Worm (Caenorhabditis elegans) whole organism, L4 larva: ENCODE results near the gene his-70.

Source experiments
- F10B5.3 ChIP-seq: sonication (generic microtip); optimal IDR thresholded peaks from 2 replicates; lab custom pipeline; 2016; ENCODE audit warnings: mild to moderate bottlenecking, missing genetic modification characterization, missing compliant biosample characterization
- F26F4.8 ChIP-seq: fragments of 200-800 bp; sonication (Bioruptor generic); conservative IDR thresholded peaks from 2 replicates; pipeline ENCODE4 v1.3.6; 2022; ENCODE audit warnings: missing genetic modification characterization, missing compliant biosample characterization
- F37D6.2 ChIP-seq: sonication (generic microtip); optimal IDR thresholded peaks from 2 replicates; lab custom pipeline; 2016; ENCODE audit warnings: mild to moderate bottlenecking, missing genetic modification characterization, missing compliant biosample characterization
- F44E2.7 ChIP-seq: fragments of 200-800 bp; sonication (Bioruptor generic); IDR thresholded peaks from 2 replicates; pipeline ENCODE4 v2.1.2; 2022; ENCODE audit warnings: missing genetic modification characterization, missing compliant biosample characterization
- R02D3.7 ChIP-seq: fragments of 150-350 bp; sonication (generic microtip); optimal IDR thresholded peaks from 3 replicates; lab custom pipeline; 2014; ENCODE audit warnings: missing biosample characterization, missing genetic modification characterization
- Y105C5A.15 ChIP-seq: fragments of 200-800 bp; sonication (Bioruptor generic); IDR thresholded peaks from 2 replicates; pipeline ENCODE4 v1.3.6; 2022; ENCODE audit warnings: missing genetic modification characterization, missing compliant biosample characterization
- Y5F2A.4 ChIP-seq: fragments of 200-800 bp; sonication (Bioruptor generic); optimal IDR thresholded peaks from 2 replicates; lab custom pipeline; 2018; ENCODE audit warnings: mild to moderate bottlenecking, missing genetic modification characterization, missing compliant biosample characterization
- aha-1 ChIP-seq: fragments of 150-350 bp; peaks from one replicate; lab custom pipeline; 2014; ENCODE audit warnings: missing biosample characterization, missing genetic modification characterization
- aly-2 ChIP-seq: sonication (generic microtip); optimal IDR thresholded peaks from 2 replicates; lab custom pipeline; 2018; ENCODE audit warnings: missing biosample characterization, missing genetic modification characterization
- ama-1 ChIP-seq: fragments of 150-350 bp; optimal IDR thresholded peaks from 2 replicates; lab custom pipeline; 2014; ENCODE audit warnings: inconsistent platforms, mixed read lengths
- ceh-44 ChIP-seq: fragments of 200-800 bp; sonication (Bioruptor generic); IDR thresholded peaks from 2 replicates; pipeline ENCODE4 v1.3.6; 2022; ENCODE audit warnings: missing genetic modification reagents, missing genetic modification characterization, missing compliant biosample characterization
- ceh-82 ChIP-seq: sonication (generic microtip); optimal IDR thresholded peaks from 2 replicates; lab custom pipeline; 2017; ENCODE audit warnings: missing biosample characterization, missing genetic modification characterization
- ces-1 ChIP-seq: fragments of 150-350 bp; sonication (generic microtip); optimal IDR thresholded peaks from 4 replicates; lab custom pipeline; 2014; ENCODE audit warnings: missing biosample characterization, missing genetic modification reagents, missing genetic modification characterization
- cey-2 ChIP-seq: sonication (generic microtip); optimal IDR thresholded peaks from 3 replicates; lab custom pipeline; 2017; ENCODE audit warnings: missing genetic modification characterization, mild to moderate bottlenecking, missing compliant biosample characterization, antibody characterized with exemption, borderline replicate concordance; ENCODE audit not compliant: insufficient read depth
- daf-19 ChIP-seq: fragments of 200-800 bp; sonication (Bioruptor generic); conservative IDR thresholded peaks from 2 replicates; pipeline ENCODE4 v1.3.6; 2022; ENCODE audit warnings: missing genetic modification characterization, missing compliant biosample characterization
- dmd-8 ChIP-seq: fragments of 200-800 bp; sonication (Bioruptor generic); IDR thresholded peaks from 2 replicates; pipeline ENCODE4 v1.3.6; 2022; ENCODE audit warnings: missing genetic modification characterization, missing compliant biosample characterization
- dmd-9 ChIP-seq: fragments of 200-800 bp; sonication (Bioruptor generic); IDR thresholded peaks from 2 replicates; pipeline ENCODE4 v1.3.6; 2022; ENCODE audit warnings: missing genetic modification reagents, missing genetic modification characterization, missing compliant biosample characterization
- dve-1 ChIP-seq: sonication (generic microtip); optimal IDR thresholded peaks from 2 replicates; lab custom pipeline; 2017; ENCODE audit warnings: antibody characterized with exemption, mild to moderate bottlenecking, missing genetic modification characterization, missing compliant biosample characterization; ENCODE audit not compliant: insufficient read depth
- egl-27 ChIP-seq: sonication (generic microtip); optimal IDR thresholded peaks from 3 replicates; lab custom pipeline; 2017; ENCODE audit warnings: missing biosample characterization, missing genetic modification reagents, missing genetic modification characterization
- egl-43 ChIP-seq: fragments of 200-800 bp; sonication (Bioruptor generic); IDR thresholded peaks from 2 replicates; pipeline ENCODE4 v1.3.6; 2022; ENCODE audit warnings: missing genetic modification reagents, missing genetic modification characterization, missing compliant biosample characterization
- gei-8 ChIP-seq: fragments of 200-800 bp; sonication (Bioruptor generic); optimal IDR thresholded peaks from 2 replicates; lab custom pipeline; 2018; ENCODE audit warnings: mild to moderate bottlenecking, missing genetic modification characterization, missing compliant biosample characterization
- jun-1 ChIP-seq: fragments of 150-350 bp; optimal IDR thresholded peaks from 2 replicates; lab custom pipeline; 2014; ENCODE audit warnings: missing biosample characterization, missing genetic modification reagents, missing genetic modification characterization
- lim-7 ChIP-seq: fragments of 200-800 bp; sonication (Bioruptor generic); IDR thresholded peaks from 2 replicates; pipeline ENCODE4 v1.3.6; 2022; ENCODE audit warnings: missing genetic modification characterization, missing compliant biosample characterization
- lin-29 ChIP-seq: fragments of 200-800 bp; sonication (Bioruptor generic); IDR thresholded peaks from 2 replicates; pipeline ENCODE4 v1.3.6; 2022; ENCODE audit warnings: missing genetic modification reagents, missing genetic modification characterization, missing compliant biosample characterization
- lin-38 ChIP-seq: fragments of 200-800 bp; sonication (Bioruptor generic); IDR thresholded peaks from 2 replicates; pipeline ENCODE4 v1.3.6; 2022; ENCODE audit warnings: missing genetic modification reagents, missing genetic modification characterization, missing compliant biosample characterization
- madf-9 ChIP-seq: fragments of 200-800 bp; sonication (Bioruptor generic); conservative IDR thresholded peaks from 2 replicates; pipeline ENCODE4 v1.3.6; 2022; ENCODE audit warnings: missing genetic modification reagents, missing genetic modification characterization, missing compliant biosample characterization
- mes-2 ChIP-seq: sonication (generic microtip); optimal IDR thresholded peaks from 2 replicates; lab custom pipeline; 2016; ENCODE audit warnings: missing genotype, mild to moderate bottlenecking, missing genetic modification characterization, missing compliant biosample characterization; ENCODE audit not compliant: poor library complexity, severe bottlenecking
- mxl-2 ChIP-seq: fragments of 200-800 bp; sonication (Bioruptor generic); conservative IDR thresholded peaks from 2 replicates; pipeline ENCODE4 v1.3.6; 2022; ENCODE audit warnings: missing genetic modification reagents, missing genetic modification characterization, missing compliant biosample characterization
- nhr-11 ChIP-seq: fragments of 150-350 bp; optimal IDR thresholded peaks from 2 replicates; lab custom pipeline; 2014; ENCODE audit warnings: missing biosample characterization, missing genetic modification characterization
- nhr-25 ChIP-seq: sonication (generic microtip); optimal IDR thresholded peaks from 2 replicates; lab custom pipeline; 2017; ENCODE audit warnings: missing genetic modification characterization, mild to moderate bottlenecking, missing compliant biosample characterization, antibody characterized with exemption, moderate library complexity, borderline replicate concordance; ENCODE audit not compliant: insufficient read depth
- nhr-41 ChIP-seq: fragments of 200-800 bp; sonication (Bioruptor generic); IDR thresholded peaks from 2 replicates; pipeline ENCODE4 v1.3.6; 2022; ENCODE audit warnings: missing genetic modification reagents, missing genetic modification characterization, missing compliant biosample characterization
- nhr-48 ChIP-seq: sonication (generic microtip); optimal IDR thresholded peaks from 2 replicates; lab custom pipeline; 2016; ENCODE audit warnings: mild to moderate bottlenecking, missing genetic modification characterization, missing compliant biosample characterization
- nhr-6 ChIP-seq: fragments of 150-350 bp; optimal IDR thresholded peaks from 2 replicates; lab custom pipeline; 2014; ENCODE audit warnings: missing biosample characterization, missing genetic modification characterization
- pqm-1 ChIP-seq: sonication (generic microtip); optimal IDR thresholded peaks from 2 replicates; lab custom pipeline; 2017; ENCODE audit warnings: missing biosample characterization, missing genetic modification characterization
- rbr-2 ChIP-seq: sonication (generic microtip); optimal IDR thresholded peaks from 2 replicates; lab custom pipeline; 2016; ENCODE audit warnings: missing genotype, missing genetic modification characterization, missing compliant biosample characterization
- saeg-2 ChIP-seq: fragments of 200-800 bp; sonication (Bioruptor generic); IDR thresholded peaks from 2 replicates; pipeline ENCODE4 v1.3.6; 2022; ENCODE audit warnings: missing genetic modification reagents, missing genetic modification characterization, missing compliant biosample characterization
- sdz-12 ChIP-seq: fragments of 200-800 bp; sonication (Bioruptor generic); optimal IDR thresholded peaks from 2 replicates; lab custom pipeline; 2018; ENCODE audit warnings: mild to moderate bottlenecking, missing genetic modification characterization, missing compliant biosample characterization
- tag-97 ChIP-seq: fragments of 200-800 bp; sonication (Bioruptor generic); IDR thresholded peaks from 2 replicates; pipeline ENCODE4 v1.3.6; 2022; ENCODE audit warnings: missing genetic modification characterization, missing compliant biosample characterization
- tra-1 ChIP-seq: fragments of 200-800 bp; sonication (Bioruptor generic); IDR thresholded peaks from 2 replicates; pipeline ENCODE4 v1.3.6; 2022; ENCODE audit warnings: missing genetic modification reagents, missing genetic modification characterization, missing compliant biosample characterization
- unc-39 ChIP-seq: sonication (generic microtip); optimal IDR thresholded peaks from 2 replicates; lab custom pipeline; 2017; ENCODE audit warnings: missing biosample characterization, missing genetic modification characterization
- vab-7 ChIP-seq: fragments of 200-800 bp; sonication (Bioruptor generic); IDR thresholded peaks from 2 replicates; pipeline ENCODE4 v1.3.6; 2022; ENCODE audit warnings: missing genetic modification reagents, missing genetic modification characterization, missing compliant biosample characterization
- zag-1 ChIP-seq: fragments of 150-350 bp; optimal IDR thresholded peaks from 2 replicates; lab custom pipeline; 2014; ENCODE audit warnings: missing biosample characterization, missing genetic modification characterization
- zfp-2 ChIP-seq: sonication (generic microtip); optimal IDR thresholded peaks from 2 replicates; lab custom pipeline; 2016; ENCODE audit warnings: mild to moderate bottlenecking, missing genetic modification characterization, missing compliant biosample characterization
- zfp-3 ChIP-seq: fragments of 200-800 bp; sonication (Bioruptor generic); conservative IDR thresholded peaks from 2 replicates; pipeline ENCODE4 v1.3.6; 2022; ENCODE audit warnings: missing genetic modification reagents, missing genetic modification characterization, missing compliant biosample characterization
- zip-11 ChIP-seq: fragments of 200-800 bp; sonication (Bioruptor generic); IDR thresholded peaks from 2 replicates; pipeline ENCODE4 v1.3.6; 2022; ENCODE audit warnings: missing genetic modification characterization, missing compliant biosample characterization
- zip-2 ChIP-seq: fragments of 150-350 bp; optimal IDR thresholded peaks from 2 replicates; lab custom pipeline; 2014; ENCODE audit warnings: missing biosample characterization, missing genetic modification characterization
- ztf-7 ChIP-seq: fragments of 150-350 bp; optimal IDR thresholded peaks from 2 replicates; lab custom pipeline; 2014; ENCODE audit warnings: missing biosample characterization, missing genetic modification characterization

The his-70 gene

ce11 chrIII:4018095-4018498 is 41.8 kb downstream of the his-70 start (continued):
- no peak for TF ChIP-seq daf-19 (GFP tag; lab: Robert Waterston, UW)
- no peak for TF ChIP-seq lim-7 (GFP tag; lab: Robert Waterston, UW)
- no peak for TF ChIP-seq cey-2 (tag; lab: Kevin White, UChicago)
- TF ChIP-seq ceh-44 (GFP tag; lab: Robert Waterston, UW) = no peak
- TF ChIP-seq ztf-7 (tag; lab: Kevin White, UChicago) = no peak
- TF ChIP-seq jun-1 (tag; lab: Kevin White, UChicago) = no peak
- no peak for TF ChIP-seq F10B5.3 (tag; lab: Kevin White, UChicago)
- TF ChIP-seq mxl-2 (GFP tag; lab: Robert Waterston, UW) = no peak
- no peak for TF ChIP-seq lin-29 (GFP tag; lab: Robert Waterston, UW)
- TF ChIP-seq madf-9 (GFP tag; lab: Robert Waterston, UW) = no peak
- no peak for TF ChIP-seq pqm-1
- peak; percentile 36 for TF ChIP-seq nhr-6
- TF ChIP-seq zfp-3 = no peak
- no peak; the same call in 1 of the 2 replicates for TF ChIP-seq vab-7 (GFP tag; lab: Robert Waterston, UW)
- TF ChIP-seq gei-8 (GFP tag; lab: Kevin White, UChicago) = no peak
- TF ChIP-seq saeg-2 (GFP tag; lab: Robert Waterston, UW) = 0 out of 2 replicates have a peak, but pooled peaks have one; percentile 10
- peak; percentile 80 for TF ChIP-seq rbr-2
- TF ChIP-seq mes-2 (tag; lab: Kevin White, UChicago) = peak; percentile 64
- TF ChIP-seq unc-39 (tag; lab: Kevin White, UChicago) = no peak
- no peak for TF ChIP-seq F44E2.7 (GFP tag; lab: Robert Waterston, UW)
- no peak for TF ChIP-seq R02D3.7 (tag; lab: Kevin White, UChicago)

- TF ChIP-seq rbr-2 (no peak), dve-1 (tag; lab: Kevin White, UChicago) (no peak), F37D6.2 (tag; lab: Kevin White, UChicago) (no peak), aly-2 (tag; lab: Kevin White, UChicago) (no peak), lin-29 (GFP tag; lab: Robert Waterston, UW) (no peak), zip-2 (tag; lab: Kevin White, UChicago) (no peak), zfp-2 (tag; lab: Kevin White, UChicago) (no peak), sdz-12 (GFP tag; lab: Kevin White, UChicago) (no peak), F26F4.8 (no peak), dmd-9 (GFP tag; lab: Robert Waterston, UW) (no peak), zip-11 (GFP tag; lab: Robert Waterston, UW) (no peak), ces-1 (GFP tag; lab: Kevin White, UChicago) (no peak)
Observed at ce11 chrIII:4017527-4017926, 42.4 kb downstream of the his-70 start, which contains the start of gene tbb-2. Gene tbb-2 (minus strand): TSS chrIII:4017627.

- TF ChIP-seq F37D6.2 (tag; lab: Kevin White, UChicago) (no peak), nhr-25 (tag; lab: Kevin White, UChicago) (no peak), ceh-44 (GFP tag; lab: Robert Waterston, UW) (no peak), Y5F2A.4 (GFP tag; lab: Kevin White, UChicago) (no peak), tag-97 (GFP tag; lab: Robert Waterston, UW) (no peak), tra-1 (GFP tag; lab: Robert Waterston, UW) (no peak), zip-11 (GFP tag; lab: Robert Waterston, UW) (no peak), nhr-11 (tag; lab: Kevin White, UChicago) (no peak), Y105C5A.15 (GFP tag; lab: Robert Waterston, UW) (no peak), nhr-48 (tag; lab: Kevin White, UChicago) (no peak), cey-2 (tag; lab: Kevin White, UChicago) (no peak), dve-1 (tag; lab: Kevin White, UChicago) (no peak), zag-1 (tag; lab: Kevin White, UChicago) (no peak), aha-1 (tag; lab: Kevin White, UChicago) (peak; percentile 96), dmd-8 (GFP tag; lab: Robert Waterston, UW) (0 out of 2 replicates have a peak, but pooled peaks have one; percentile 25), egl-43 (GFP tag; lab: Robert Waterston, UW) (no peak), nhr-41 (GFP tag; lab: Robert Waterston, UW) (no peak), R02D3.7 (tag; lab: Kevin White, UChicago) (peak; percentile 12), ceh-82 (no peak), ama-1 (lab: Kevin White, UChicago) (peak; percentile 92), F44E2.7 (GFP tag; lab: Robert Waterston, UW) (no peak), lin-38 (GFP tag; lab: Robert Waterston, UW) (peak; percentile 69), egl-27 (no peak), jun-1 (tag; lab: Kevin White, UChicago) (peak; percentile 19)
Observed at ce11 chrIII:4015382-4015986, 44.4 kb downstream of the his-70 start.
